Worm (Caenorhabditis elegans) whole organism, early embryonic: ENCODE data around the gene K01A6.7.

Source experiments
- B0310.2 ChIP-seq: sonication (generic microtip); optimal IDR thresholded peaks from 2 replicates; lab custom pipeline; 2016; ENCODE audit warnings: mild to moderate bottlenecking, missing genetic modification characterization, missing compliant biosample characterization
- F13C5.2 ChIP-seq: sonication (generic microtip); optimal IDR thresholded peaks from 2 replicates; lab custom pipeline; 2017; ENCODE audit warnings: mild to moderate bottlenecking, missing genetic modification characterization, inconsistent platforms, missing compliant biosample characterization
- aly-1 ChIP-seq: sonication (generic microtip); optimal IDR thresholded peaks from 2 replicates; lab custom pipeline; 2016; ENCODE audit warnings: missing genetic modification characterization, missing compliant biosample characterization
- ama-1 ChIP-seq: fragments of 150-350 bp; optimal IDR thresholded peaks from 2 replicates; lab custom pipeline; 2014
- ceh-13 ChIP-seq: fragments of 200-800 bp; sonication (Bioruptor generic); optimal IDR thresholded peaks from 2 replicates; lab custom pipeline; 2018; ENCODE audit warnings: mild to moderate bottlenecking, missing genetic modification characterization, missing compliant biosample characterization
- ceh-36 ChIP-seq: sonication (generic microtip); optimal IDR thresholded peaks from 2 replicates; lab custom pipeline; 2016; ENCODE audit warnings: missing genetic modification characterization, inconsistent platforms, missing compliant biosample characterization
- ets-7 ChIP-seq: sonication (generic microtip); optimal IDR thresholded peaks from 2 replicates; lab custom pipeline; 2016; ENCODE audit warnings: missing genotype, missing genetic modification characterization, missing compliant biosample characterization
- flt-1 ChIP-seq: fragments of 200-800 bp; sonication (Bioruptor generic); IDR thresholded peaks from 2 replicates; pipeline ENCODE4 v1.3.6; 2022; ENCODE audit warnings: missing genetic modification characterization, missing compliant biosample characterization
- hmbx-1 ChIP-seq: sonication (generic microtip); optimal IDR thresholded peaks from 2 replicates; lab custom pipeline; 2016; ENCODE audit warnings: mild to moderate bottlenecking, missing genetic modification characterization, missing compliant biosample characterization
- hmg-4 ChIP-seq: fragments of 200-800 bp; sonication (Bioruptor generic); optimal IDR thresholded peaks from 2 replicates; lab custom pipeline; 2018; ENCODE audit warnings: mild to moderate bottlenecking, missing genetic modification characterization, missing compliant biosample characterization
- hnd-1 ChIP-seq: sonication (generic microtip); optimal IDR thresholded peaks from 2 replicates; lab custom pipeline; 2016; ENCODE audit warnings: missing genetic modification characterization, missing compliant biosample characterization
- pes-1 ChIP-seq: fragments of 200-800 bp; sonication (Bioruptor generic); IDR thresholded peaks from 2 replicates; pipeline ENCODE4 v1.3.6; 2022; ENCODE audit warnings: missing genetic modification reagents, missing genetic modification characterization, missing compliant biosample characterization
- scrt-1 ChIP-seq: fragments of 200-800 bp; sonication (Bioruptor generic); IDR thresholded peaks from 2 replicates; pipeline ENCODE4 v1.3.6; 2022; ENCODE audit warnings: missing genetic modification characterization, missing compliant biosample characterization
- sea-1 ChIP-seq: fragments of 200-800 bp; sonication (Bioruptor generic); conservative IDR thresholded peaks from 2 replicates; pipeline ENCODE4 v1.3.6; 2022; ENCODE audit warnings: missing genetic modification characterization, missing compliant biosample characterization
- tbx-11 ChIP-seq: fragments of 200-800 bp; sonication (Bioruptor generic); IDR thresholded peaks from 2 replicates; pipeline ENCODE4 v1.3.6; 2022; ENCODE audit warnings: missing genetic modification characterization, missing compliant biosample characterization
- tbx-37 ChIP-seq: fragments of 200-800 bp; sonication (Bioruptor generic); conservative IDR thresholded peaks from 2 replicates; pipeline ENCODE4 v1.3.6; 2022; ENCODE audit warnings: missing genetic modification reagents, missing genetic modification characterization, missing compliant biosample characterization
- tra-4 ChIP-seq: sonication (generic microtip); optimal IDR thresholded peaks from 2 replicates; lab custom pipeline; 2017; ENCODE audit warnings: missing genetic modification characterization, missing compliant biosample characterization

The K01A6.7 gene

DNA sequence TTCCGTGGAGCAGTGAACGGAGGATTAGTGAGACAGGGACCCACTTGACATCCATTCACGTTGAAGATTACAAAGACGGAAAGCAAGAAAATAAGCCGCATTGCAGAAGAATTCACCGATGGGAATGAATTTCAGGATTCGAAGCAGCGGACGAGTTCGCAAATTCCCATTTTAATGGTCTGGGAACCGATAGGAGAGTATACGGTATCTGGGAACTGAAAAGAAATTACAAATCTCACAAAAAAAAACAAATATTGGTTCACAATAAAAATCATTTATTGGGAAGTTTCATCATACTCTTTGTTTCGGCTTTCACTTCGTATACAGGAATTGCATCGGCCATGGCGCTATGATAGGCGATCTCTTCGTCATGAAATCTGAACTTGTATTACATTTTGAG lies 16.6 kb upstream of the K01A6.7 start, which contains the start of gene T12A7.10:
T12A7.10 (minus strand) TSS at position 101 of the 400 bp plus-strand sequence.
- TF ChIP-seq ceh-13 (GFP tag; lab: Kevin White, UChicago), result no peak
- no peak for TF ChIP-seq tra-4
- no peak for TF ChIP-seq ets-7 (tag; lab: Kevin White, UChicago)
- no peak for TF ChIP-seq hmbx-1
- no peak for TF ChIP-seq F13C5.2 (tag; lab: Kevin White, UChicago)
- TF ChIP-seq ceh-36, result no peak
- no peak for TF ChIP-seq hmg-4 (GFP tag; lab: Kevin White, UChicago)
- TF ChIP-seq ama-1 (lab: Kevin White, UChicago), result no peak
- TF ChIP-seq B0310.2 (tag; lab: Kevin White, UChicago), result no peak
- TF ChIP-seq flt-1 (GFP tag; lab: Robert Waterston, UW), result no peak
- no peak for TF ChIP-seq scrt-1 (GFP tag; lab: Robert Waterston, UW)
- TF ChIP-seq aly-1, result no peak

DNA sequence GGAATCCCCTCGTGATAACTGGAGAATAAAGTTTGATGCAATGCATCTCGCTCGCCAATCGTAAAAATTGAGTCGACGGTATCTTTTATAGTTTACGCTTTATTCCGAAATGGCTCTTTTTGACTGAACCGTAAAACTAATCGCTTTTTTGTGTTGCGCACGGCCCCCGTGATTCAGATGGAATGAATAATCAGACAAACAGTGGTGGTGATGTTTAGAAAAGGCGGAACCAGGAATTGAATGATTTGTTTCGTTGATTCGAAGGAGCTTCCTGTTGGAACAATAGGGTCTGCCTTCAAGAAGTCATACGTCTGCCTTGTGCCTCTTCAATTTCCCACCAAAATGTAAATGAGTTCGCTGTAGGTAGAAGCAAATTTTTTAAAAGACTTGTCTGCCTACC lies 16.0 kb upstream of the K01A6.7 start, which contains the start of gene scl-18:
scl-18 (minus strand) TSS at position 101 of the 400 bp plus-strand sequence.
- TF ChIP-seq aly-1 (no peak), scrt-1 (GFP tag; lab: Robert Waterston, UW) (no peak), hmbx-1 (no peak), ceh-36 (no peak), ceh-13 (GFP tag; lab: Kevin White, UChicago) (no peak), tbx-11 (GFP tag; lab: Robert Waterston, UW) (no peak), F13C5.2 (tag; lab: Kevin White, UChicago) (no peak), hnd-1 (no peak), flt-1 (GFP tag; lab: Robert Waterston, UW) (no peak), B0310.2 (tag; lab: Kevin White, UChicago) (no peak), ets-7 (tag; lab: Kevin White, UChicago) (no peak), hmg-4 (GFP tag; lab: Kevin White, UChicago) (no peak), ama-1 (lab: Kevin White, UChicago) (no peak), tra-4 (no peak), sea-1 (GFP tag; lab: Robert Waterston, UW) (no peak), pes-1 (GFP tag; lab: Robert Waterston, UW) (no peak), tbx-37 (GFP tag; lab: Robert Waterston, UW) (no peak)

- TF ChIP-seq ceh-13 (GFP tag; lab: Kevin White, UChicago) (no peak), flt-1 (GFP tag; lab: Robert Waterston, UW) (no peak), aly-1 (no peak)
These were observed 10.5 kb upstream of the K01A6.7 start, which contains the start of gene T12A7.6 for ce11 chrIV:11748852-11749251. TSS of gene T12A7.6 (plus strand) at chrIV:11749220.

DNA sequence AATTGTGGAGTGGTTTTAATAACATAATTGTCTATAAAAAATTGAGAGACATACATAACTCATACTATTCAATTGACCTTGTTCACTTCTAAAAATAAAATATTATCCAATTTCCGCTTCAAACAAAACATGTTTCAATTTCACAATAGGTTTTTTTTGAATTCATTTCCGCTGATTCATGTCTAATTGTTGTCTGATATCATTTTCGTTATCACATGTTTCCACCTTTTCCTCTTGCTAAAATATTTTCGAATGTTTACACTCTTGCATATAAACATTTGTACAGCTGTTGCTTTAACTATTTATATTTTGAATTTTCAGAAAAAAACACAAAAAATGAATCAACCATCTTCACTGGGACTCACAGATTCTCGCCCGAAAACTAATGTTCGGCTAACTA lies 7.0 kb upstream of the K01A6.7 start, which contains the start of gene gem-4:
gem-4 (plus strand) TSS at position 301 of the 400 bp plus-strand sequence.
- TF ChIP-seq flt-1 (GFP tag; lab: Robert Waterston, UW) (no peak), hmbx-1 (no peak), hnd-1 (no peak), tbx-37 (GFP tag; lab: Robert Waterston, UW) (no peak), ets-7 (tag; lab: Kevin White, UChicago) (no peak), F13C5.2 (tag; lab: Kevin White, UChicago) (no peak), scrt-1 (GFP tag; lab: Robert Waterston, UW) (no peak), hmg-4 (GFP tag; lab: Kevin White, UChicago) (no peak), tbx-11 (GFP tag; lab: Robert Waterston, UW) (no peak), pes-1 (GFP tag; lab: Robert Waterston, UW) (no peak), B0310.2 (tag; lab: Kevin White, UChicago) (no peak), ceh-36 (no peak), aly-1 (no peak), tra-4 (no peak), ceh-13 (GFP tag; lab: Kevin White, UChicago) (no peak), sea-1 (GFP tag; lab: Robert Waterston, UW) (no peak), ama-1 (lab: Kevin White, UChicago) (no peak)

DNA sequence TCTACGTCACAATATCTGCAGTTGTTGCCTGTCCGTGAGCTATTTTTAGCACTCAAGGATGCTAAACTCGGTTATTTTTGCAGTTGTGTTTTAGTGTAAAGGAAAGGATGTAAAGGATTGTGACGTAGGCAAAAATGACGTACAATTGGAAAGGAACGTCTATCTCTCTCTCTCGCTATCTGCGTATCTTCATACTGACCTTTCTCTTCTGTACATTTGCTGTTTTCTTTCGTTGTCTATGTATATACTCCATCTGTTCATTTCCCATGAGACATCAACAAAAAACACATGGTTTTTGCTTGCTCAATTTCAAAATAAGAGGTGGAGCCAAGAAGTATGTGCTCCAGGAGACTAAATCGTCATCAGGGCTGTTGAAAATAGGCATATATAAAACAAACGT lies 5.9 kb upstream of the K01A6.7 start:
- no peak for TF ChIP-seq scrt-1 (GFP tag; lab: Robert Waterston, UW)
- TF ChIP-seq flt-1 (GFP tag; lab: Robert Waterston, UW), result no peak
- TF ChIP-seq sea-1 (GFP tag; lab: Robert Waterston, UW), result no peak
- no peak for TF ChIP-seq F13C5.2 (tag; lab: Kevin White, UChicago)
- no peak for TF ChIP-seq tbx-37 (GFP tag; lab: Robert Waterston, UW)
- no peak for TF ChIP-seq tra-4
- no peak for TF ChIP-seq hmbx-1
- TF ChIP-seq ets-7 (tag; lab: Kevin White, UChicago), result no peak
- no peak for TF ChIP-seq aly-1
- no peak for TF ChIP-seq hnd-1

DNA sequence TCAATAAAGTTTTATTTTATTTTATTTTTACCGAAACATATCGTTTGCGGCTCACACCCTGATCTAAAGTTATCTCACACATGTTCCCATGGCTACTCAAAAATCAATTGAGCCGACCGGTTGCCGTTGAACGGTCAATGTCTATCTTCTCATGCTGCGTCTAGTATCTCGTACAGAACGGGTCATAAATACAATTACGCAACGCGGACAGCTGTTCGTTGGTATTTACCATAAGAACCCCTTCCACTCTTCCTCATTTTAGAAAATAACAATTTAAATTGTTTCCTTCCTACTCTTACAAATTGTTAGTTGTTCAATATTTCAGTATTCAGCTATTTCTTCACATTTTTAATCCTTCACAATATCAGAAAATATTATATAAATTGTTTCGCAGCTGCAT lies 5.4 kb upstream of the K01A6.7 start:
- TF ChIP-seq pes-1 (GFP tag; lab: Robert Waterston, UW) (no peak), hmg-4 (GFP tag; lab: Kevin White, UChicago) (no peak), ceh-36 (no peak), ama-1 (lab: Kevin White, UChicago) (no peak), F13C5.2 (tag; lab: Kevin White, UChicago) (no peak), sea-1 (GFP tag; lab: Robert Waterston, UW) (no peak), B0310.2 (tag; lab: Kevin White, UChicago) (no peak), ceh-13 (GFP tag; lab: Kevin White, UChicago) (no peak), hnd-1 (no peak), tra-4 (no peak), aly-1 (no peak), ets-7 (tag; lab: Kevin White, UChicago) (no peak), hmbx-1 (no peak), scrt-1 (GFP tag; lab: Robert Waterston, UW) (no peak), flt-1 (GFP tag; lab: Robert Waterston, UW) (no peak), tbx-37 (GFP tag; lab: Robert Waterston, UW) (no peak), tbx-11 (GFP tag; lab: Robert Waterston, UW) (no peak)

- no peak for TF ChIP-seq ets-7 (tag; lab: Kevin White, UChicago)
- TF ChIP-seq tra-4, result no peak
- no peak for TF ChIP-seq hnd-1
These were observed 4.0 kb upstream of the K01A6.7 start, which contains the start of gene K01A6.5 for ce11 chrIV:11742406-11742805. TSS of gene K01A6.5 (plus strand) at chrIV:11742706.
